Fruit fly (Drosophila melanogaster) Kc167 (cell line): ENCODE measurements around the gene smo.

ENCODE experiments used
- Sin3A ChIP-seq: fragments of >200 bp; optimal IDR thresholded peaks from 2 replicates; lab custom pipeline; 2018; ENCODE audit warnings: missing external identifiers
- h ChIP-seq: fragments of >200 bp; optimal IDR thresholded peaks from 3 replicates; lab custom pipeline; 2018; ENCODE audit warnings: missing external identifiers
- insv ChIP-seq: fragments of >200 bp; optimal IDR thresholded peaks from 3 replicates; lab custom pipeline; 2018; ENCODE audit warnings: missing external identifiers
- psq ChIP-seq: fragments of >200 bp; optimal IDR thresholded peaks from 2 replicates; lab custom pipeline; 2017; ENCODE audit warnings: missing external identifiers

DNA sequence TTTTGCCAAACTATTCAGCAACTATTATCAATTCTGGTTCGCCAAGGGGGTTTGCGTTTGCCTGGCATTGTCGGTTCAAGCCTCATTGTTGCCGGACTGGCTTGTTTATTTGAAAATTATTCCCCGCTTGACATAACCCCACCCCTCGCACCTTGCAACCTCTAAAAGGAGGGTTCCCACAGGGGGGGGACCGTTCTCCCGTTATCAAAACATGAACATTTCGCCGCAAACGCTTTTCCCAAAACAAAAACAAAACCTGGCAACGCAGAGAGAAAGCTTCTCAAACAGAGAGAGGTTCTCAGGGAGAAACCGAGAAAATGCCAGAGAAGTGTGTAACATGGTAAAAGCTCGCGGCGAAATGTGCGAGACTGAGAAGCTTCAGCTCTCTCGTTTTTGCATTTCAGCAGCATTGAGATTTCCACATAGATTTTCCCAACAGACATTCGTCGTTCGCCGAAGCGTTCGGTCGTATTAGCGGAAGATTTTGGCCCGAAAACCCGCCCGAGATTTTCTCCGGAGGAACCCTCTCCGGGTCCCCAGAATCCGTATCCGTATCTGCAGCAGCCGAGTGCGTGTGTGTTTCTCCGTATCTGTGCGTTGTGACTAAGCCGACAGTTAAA, 32.5 kb downstream of the smo start:
- TF ChIP-seq psq (lab: Kevin White, UChicago) (no peak), insv (lab: Kevin White, UChicago) (no peak), Sin3A (lab: Kevin White, UChicago) (no peak), h (lab: Kevin White, UChicago) (no peak)
